Worm (Caenorhabditis elegans): ENCODE results near the gene F35E12.2.

F35E12.2 gene

ce11 chrV:13681445-13681844 lies 43.2 kb downstream of the F35E12.2 start:
- TF ChIP-seq efl-1 (optimal IDR thresholded peaks at IDR 0.05) (no peak), efl-1 (GFP tag; optimal IDR thresholded peaks at IDR 0.05 in 1 of 2) (peak in 1 of 2 experiments; percentile 78), zag-1 (tag; optimal IDR thresholded peaks at IDR 0.05) (no peak), fkh-10 (GFP tag; optimal IDR thresholded peaks at IDR 0.05) (peak; percentile 82), nhr-71 (tag; optimal IDR thresholded peaks at IDR 0.05) (peak; percentile 2), lin-14 (GFP tag; optimal IDR thresholded peaks at IDR 0.05) (peak; percentile 47), lin-35 (GFP tag; optimal IDR thresholded peaks at IDR 0.05) (no peak), mab-9 (GFP tag; IDR thresholded peaks at IDR 0.05) (peak; percentile 12; the same call in 1 of the 2 replicates)

- no peak for TF ChIP-seq nhr-76 (tag; optimal IDR thresholded peaks at IDR 0.05)
- no peak for TF ChIP-seq isw-1 (GFP tag; IDR thresholded peaks at IDR 0.05)
- TF ChIP-seq nhr-71 (tag; optimal IDR thresholded peaks at IDR 0.05) = no peak
- TF ChIP-seq sup-37 (GFP tag; optimal IDR thresholded peaks at IDR 0.05) = no peak
- TF ChIP-seq ceh-88 (GFP tag; IDR thresholded peaks at IDR 0.05) = no peak
- no peak for TF ChIP-seq fkh-8 (tag; optimal IDR thresholded peaks at IDR 0.05)
- TF ChIP-seq nhr-85 (tag) = no peak
- TF ChIP-seq mep-1 (tag; optimal IDR thresholded peaks at IDR 0.05) = no peak
- TF ChIP-seq unc-98 (GFP tag; IDR thresholded peaks at IDR 0.05) = no peak
- TF ChIP-seq nhr-20 (tag; optimal IDR thresholded peaks at IDR 0.05) = no peak
- no peak for TF ChIP-seq ceh-82 (tag; optimal IDR thresholded peaks at IDR 0.05)
- no peak for TF ChIP-seq nhr-237 (tag; optimal IDR thresholded peaks at IDR 0.05)
- TF ChIP-seq snu-23 (GFP tag; optimal IDR thresholded peaks at IDR 0.05) = no peak
- no peak for TF ChIP-seq ceh-8 (GFP tag; optimal IDR thresholded peaks at IDR 0.05)
- no peak for TF ChIP-seq skn-1 (tag; optimal IDR thresholded peaks at IDR 0.05)
- no peak for TF ChIP-seq zag-1 (tag; optimal IDR thresholded peaks at IDR 0.05)
- no peak for TF ChIP-seq elt-2 (tag; optimal IDR thresholded peaks at IDR 0.05)
Observed at ce11 chrV:13679859-13680258, 44.8 kb downstream of the F35E12.2 start.

DNA sequence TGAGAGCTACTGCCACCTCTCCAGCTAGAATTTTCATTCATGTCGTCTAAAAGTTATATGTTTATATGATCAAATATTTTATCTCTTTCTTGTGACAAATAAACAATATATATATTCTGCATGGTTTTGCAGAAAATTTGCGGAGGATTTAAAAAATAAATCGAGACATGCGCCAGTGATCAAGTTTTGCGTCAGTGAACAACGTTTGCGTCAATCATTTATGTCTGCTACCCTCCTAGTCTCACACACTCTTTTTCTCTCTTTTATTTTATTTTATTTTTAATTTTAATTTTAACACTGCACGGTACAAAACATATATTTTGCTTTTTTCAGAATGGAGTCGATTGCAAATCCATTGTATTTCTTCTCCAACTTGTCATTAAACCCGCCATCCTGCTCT lies 46.1 kb downstream of the F35E12.2 start, which contains the start of the genes tag-65 and ccz-1:
Gene tag-65 (minus strand): TSS at position 46 of the 400 bp plus-strand sequence.
Gene ccz-1 (plus strand): TSS at position 334 of the 400 bp plus-strand sequence.
- peak; percentile 95 for TF ChIP-seq nhr-19 (GFP tag; conservative IDR thresholded peaks at IDR 0.05)
- peak; percentile 48 for TF ChIP-seq sox-4 (tag; optimal IDR thresholded peaks at IDR 0.05)
- TF ChIP-seq vab-15 (tag; optimal IDR thresholded peaks at IDR 0.05) = no peak
- peak; percentile 74 for TF ChIP-seq lin-15B (tag; optimal IDR thresholded peaks at IDR 0.05)
- TF ChIP-seq lin-39 (tag; optimal IDR thresholded peaks at IDR 0.05) = peak; percentile 93
- TF ChIP-seq aly-2 (tag; optimal IDR thresholded peaks at IDR 0.05) = peak; percentile 87
- no peak for TF ChIP-seq unc-98 (GFP tag; IDR thresholded peaks at IDR 0.05)
- peak; percentile 94 for TF ChIP-seq nhr-90 (tag; optimal IDR thresholded peaks at IDR 0.05; ENCODE audit: poor library complexity)
- peak; percentile 67 for TF ChIP-seq nhr-77 (tag; optimal IDR thresholded peaks at IDR 0.05)
- peak; percentile 87 to 92 (median 88) for TF ChIP-seq ceh-82 (tag; optimal IDR thresholded peaks at IDR 0.05)
- TF ChIP-seq pqm-1 (tag; optimal IDR thresholded peaks at IDR 0.05) = no peak
- TF ChIP-seq rnt-1 (tag; optimal IDR thresholded peaks at IDR 0.05) = peak; percentile 94
- TF ChIP-seq tbx-2 (tag; optimal IDR thresholded peaks at IDR 0.05) = peak; percentile 91
- peak; percentile 66 for TF ChIP-seq sup-37 (GFP tag; optimal IDR thresholded peaks at IDR 0.05)
- peak; percentile 88 for TF ChIP-seq grh-1 (GFP tag; IDR thresholded peaks at IDR 0.05)
- TF ChIP-seq ztf-4 (tag; optimal IDR thresholded peaks at IDR 0.05) = peak; percentile 53
- no peak for TF ChIP-seq ceh-90 (tag; optimal IDR thresholded peaks at IDR 0.05)
- TF ChIP-seq aha-1 (tag; optimal IDR thresholded peaks at IDR 0.05) = peak; percentile 61
- TF ChIP-seq ztf-11 (tag; optimal IDR thresholded peaks at IDR 0.05) = peak in 1 of 2 experiments; percentile 75
- TF ChIP-seq nhr-11 (tag; optimal IDR thresholded peaks at IDR 0.05) = peak; percentile 90
- no peak for TF ChIP-seq unc-30 (tag; optimal IDR thresholded peaks at IDR 0.05)
- TF ChIP-seq C16A3.4 (tag; optimal IDR thresholded peaks at IDR 0.05) = peak; percentile 87
- no peak for TF ChIP-seq pag-3 (tag; optimal IDR thresholded peaks at IDR 0.05; ENCODE audit: borderline replicate concordance, insufficient read depth)
- peak; percentile 93 for TF ChIP-seq nhr-20 (tag; optimal IDR thresholded peaks at IDR 0.05)
- TF ChIP-seq ces-1 (GFP tag; optimal IDR thresholded peaks at IDR 0.05) = no peak
- peak; percentile 93 for TF ChIP-seq lin-14 (GFP tag; optimal IDR thresholded peaks at IDR 0.05)
- peak; percentile 66 for TF ChIP-seq zip-4 (GFP tag; optimal IDR thresholded peaks at IDR 0.05)
- TF ChIP-seq egl-13 (tag; optimal IDR thresholded peaks at IDR 0.05) = peak; percentile 68
- no peak for TF ChIP-seq hlh-4 (tag; optimal IDR thresholded peaks at IDR 0.05)
- peak; percentile 86 for TF ChIP-seq isw-1 (GFP tag; IDR thresholded peaks at IDR 0.05)
- peak; percentile 95 for TF ChIP-seq nhr-47 (tag; optimal IDR thresholded peaks at IDR 0.05)
- TF ChIP-seq efl-1 (optimal IDR thresholded peaks at IDR 0.05) = peak; percentile 85 to 87
- peak; percentile 84 to 98 for TF ChIP-seq efl-1 (GFP tag; optimal IDR thresholded peaks at IDR 0.05 in 1 of 2)
- peak; percentile 71 for TF ChIP-seq unc-130 (tag; optimal IDR thresholded peaks at IDR 0.05)
- TF ChIP-seq nhr-71 (tag; optimal IDR thresholded peaks at IDR 0.05) = peak; percentile 96
